Worm (Caenorhabditis elegans) whole organism, L4/young adult: ENCODE data around the gene C09E9.1.
A peak's percentile ranks its signal among the peaks of the same experiment; 100 is the strongest.

Source experiments
- W03F9.2 ChIP-seq: fragments of 150-350 bp; optimal IDR thresholded peaks from 2 replicates; lab custom pipeline; 2014; ENCODE audit warnings: missing biosample characterization, missing genetic modification characterization
- dao-5 ChIP-seq: sonication (generic microtip); optimal IDR thresholded peaks from 2 replicates; lab custom pipeline; 2016; ENCODE audit warnings: missing genotype, missing genetic modification characterization, moderate library complexity, missing compliant biosample characterization
- him-1 ChIP-seq: sonication (generic microtip); optimal IDR thresholded peaks from 2 replicates; lab custom pipeline; 2016; ENCODE audit warnings: missing genotype, missing genetic modification reagents, missing genetic modification characterization, missing compliant biosample characterization

C09E9.1 gene

ce11 chrIV:1274583-1274982, at the start of gene C09E9.1:
TSS of gene C09E9.1 (plus strand) at chrIV:1274868.
- peak; percentile 32 for TF ChIP-seq W03F9.2 (tag; lab: Kevin White, UChicago)
- no peak for TF ChIP-seq dao-5 (tag; lab: Kevin White, UChicago)

- TF ChIP-seq dao-5 (tag; lab: Kevin White, UChicago), result no peak
- TF ChIP-seq W03F9.2 (tag; lab: Kevin White, UChicago), result no peak
- no peak for TF ChIP-seq him-1 (tag; lab: Kevin White, UChicago)
Observed at ce11 chrIV:1225596-1226232, 49.0 kb upstream of the C09E9.1 start, which contains the start of gene W09G12.8. TSS of gene W09G12.8 (plus strand) at chrIV:1226182.

- TF ChIP-seq him-1 (tag; lab: Kevin White, UChicago) (no peak), dao-5 (tag; lab: Kevin White, UChicago) (no peak), W03F9.2 (tag; lab: Kevin White, UChicago) (no peak)
Observed at ce11 chrIV:1228675-1229130, 46.0 kb upstream of the C09E9.1 start, which contains the start of gene W09G12.7. TSS of gene W09G12.7 (plus strand) at chrIV:1229080.

DNA sequence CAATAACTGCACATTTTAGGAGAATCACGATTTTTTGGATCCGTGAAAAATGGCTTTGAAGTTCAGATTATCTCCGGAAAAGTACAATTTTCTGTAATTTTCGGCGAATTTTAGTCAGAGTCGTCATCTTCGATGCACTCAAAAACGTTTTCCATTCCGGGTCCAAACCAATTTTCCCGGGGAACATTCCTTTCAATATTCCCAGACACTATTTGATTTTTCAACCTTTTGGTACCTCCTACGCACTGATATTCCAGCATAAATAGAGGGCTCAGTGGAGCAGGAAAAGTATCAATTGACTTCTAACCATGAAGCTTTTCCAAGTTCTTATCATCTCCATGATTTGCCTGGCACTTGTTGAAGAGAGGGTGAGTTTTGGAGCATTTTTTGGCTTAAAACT, 43.1 kb upstream of the C09E9.1 start, which contains the start of gene W09G12.6:
Gene W09G12.6, plus strand, starts transcription at position 301 of the 400 bp plus-strand sequence.
- TF ChIP-seq dao-5 (tag; lab: Kevin White, UChicago) (no peak), W03F9.2 (tag; lab: Kevin White, UChicago) (no peak), him-1 (tag; lab: Kevin White, UChicago) (no peak)

- TF ChIP-seq him-1 (tag; lab: Kevin White, UChicago) (no peak), W03F9.2 (tag; lab: Kevin White, UChicago) (no peak), dao-5 (tag; lab: Kevin White, UChicago) (no peak)
Observed at ce11 chrIV:1232419-1233145, 42.1 kb upstream of the C09E9.1 start.

ce11 chrIV:1234780-1235179, 39.9 kb upstream of the C09E9.1 start:
- TF ChIP-seq W03F9.2 (tag; lab: Kevin White, UChicago), result no peak
- no peak for TF ChIP-seq dao-5 (tag; lab: Kevin White, UChicago)
- no peak for TF ChIP-seq him-1 (tag; lab: Kevin White, UChicago)

DNA sequence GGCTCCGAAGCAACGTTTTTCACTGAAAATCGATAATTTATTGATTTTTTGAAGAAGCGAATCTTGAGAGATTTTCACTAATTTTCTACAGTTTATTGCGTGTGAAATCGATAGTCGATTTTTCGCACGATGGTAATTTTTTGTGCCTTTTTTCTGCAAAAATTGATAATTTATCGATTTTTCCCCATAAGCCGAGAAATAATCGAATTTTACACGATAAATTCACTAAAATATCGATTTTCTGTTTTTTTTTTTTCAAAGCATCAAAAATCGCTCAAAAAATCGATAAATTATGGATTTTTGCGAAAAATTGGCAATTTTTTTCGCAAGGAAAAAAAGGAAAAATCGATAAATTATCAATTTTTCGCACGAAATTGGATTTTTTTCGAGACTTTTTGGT, 38.9 kb upstream of the C09E9.1 start:
- no peak for TF ChIP-seq W03F9.2 (tag; lab: Kevin White, UChicago)
- no peak for TF ChIP-seq dao-5 (tag; lab: Kevin White, UChicago)
- no peak for TF ChIP-seq him-1 (tag; lab: Kevin White, UChicago)

DNA sequence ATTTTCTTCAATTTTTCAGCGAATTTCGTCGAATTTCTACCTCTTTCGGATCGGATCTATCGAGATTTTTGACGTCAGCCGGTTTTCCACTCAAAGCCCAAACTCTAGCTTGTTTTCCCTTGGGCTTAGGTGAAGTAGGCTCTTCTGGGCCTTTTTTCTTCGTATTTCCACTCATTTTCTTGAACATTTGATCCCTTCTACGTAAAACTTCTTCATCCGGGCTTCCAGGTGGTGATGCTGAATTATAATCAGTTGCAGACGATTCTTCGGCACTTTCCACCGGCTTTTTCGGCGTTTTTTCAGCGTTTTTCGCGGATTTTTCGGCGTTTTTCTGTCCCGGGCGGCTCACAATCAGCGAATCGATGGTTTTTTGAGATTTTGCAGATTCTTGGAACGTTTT, 36.5 kb upstream of the C09E9.1 start:
- TF ChIP-seq W03F9.2 (tag; lab: Kevin White, UChicago) (no peak), him-1 (tag; lab: Kevin White, UChicago) (no peak), dao-5 (tag; lab: Kevin White, UChicago) (no peak)

- TF ChIP-seq W03F9.2 (tag; lab: Kevin White, UChicago) (no peak), him-1 (tag; lab: Kevin White, UChicago) (no peak), dao-5 (tag; lab: Kevin White, UChicago) (no peak)
Observed at ce11 chrIV:1239686-1240085, 35.0 kb upstream of the C09E9.1 start, which contains the start of gene F38A1.8. TSS of gene F38A1.8 (minus strand) at chrIV:1239852.

DNA sequence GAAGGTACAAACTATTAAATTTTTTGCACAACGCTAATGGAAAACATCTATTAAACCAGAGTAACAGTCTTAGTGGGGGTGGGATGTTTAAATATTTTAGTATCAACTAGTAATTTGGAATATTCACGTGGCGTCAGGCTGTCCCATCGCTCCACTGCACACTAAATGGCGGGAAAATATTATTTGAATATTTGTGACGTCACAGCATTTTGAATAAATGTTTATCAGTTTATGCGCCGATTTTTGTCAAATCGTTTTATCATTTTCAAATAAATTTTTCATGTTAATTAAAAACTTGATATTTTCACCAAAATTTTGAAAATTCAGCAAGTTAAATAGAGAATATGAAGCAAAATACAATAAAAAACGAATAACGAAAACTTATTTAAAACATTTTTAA, 31.4 kb upstream of the C09E9.1 start, which contains the start of gene F38A1.15:
Gene F38A1.15, minus strand, starts transcription at position 101 of the 400 bp plus-strand sequence.
- no peak for TF ChIP-seq dao-5 (tag; lab: Kevin White, UChicago)
- no peak for TF ChIP-seq W03F9.2 (tag; lab: Kevin White, UChicago)
- TF ChIP-seq him-1 (tag; lab: Kevin White, UChicago), result no peak

DNA sequence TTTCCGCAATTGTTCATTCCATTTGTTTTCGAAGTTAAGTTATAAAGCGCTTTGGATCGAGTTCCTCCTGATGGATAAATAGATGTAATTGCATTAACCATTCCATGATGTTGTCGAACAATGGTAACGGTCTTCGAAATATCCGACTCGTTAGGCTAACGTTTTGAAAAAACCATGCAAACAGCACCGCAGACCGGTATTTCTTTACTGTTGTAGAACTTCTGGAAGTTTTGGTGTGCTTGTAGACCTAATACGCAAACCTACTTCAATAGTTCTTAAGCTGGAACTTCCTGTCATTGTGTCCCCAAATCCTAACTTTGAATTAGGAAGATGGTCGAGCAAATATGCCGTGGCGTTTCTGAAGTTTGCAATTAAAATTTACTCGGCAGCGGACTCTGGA, 29.4 kb upstream of the C09E9.1 start, which contains the start of gene F38A1.9:
Gene F38A1.9, minus strand, starts transcription at position 101 of the 400 bp plus-strand sequence.
- TF ChIP-seq W03F9.2 (tag; lab: Kevin White, UChicago), result no peak
- no peak for TF ChIP-seq dao-5 (tag; lab: Kevin White, UChicago)
- no peak for TF ChIP-seq him-1 (tag; lab: Kevin White, UChicago)

ce11 chrIV:1246762-1247436, 27.8 kb upstream of the C09E9.1 start, which contains the start of the genes clec-165 and F38A1.11:
TSS of gene clec-165 (minus strand) at chrIV:1246886.
TSS of gene F38A1.11 (plus strand) at chrIV:1247386.
- TF ChIP-seq W03F9.2 (tag; lab: Kevin White, UChicago) (no peak), him-1 (tag; lab: Kevin White, UChicago) (no peak), dao-5 (tag; lab: Kevin White, UChicago) (no peak)
